Worm (Caenorhabditis elegans) whole organism, young adult: ENCODE data around the gene dyci-1.

Experiments
- B0035.1 ChIP-seq: sonication (generic microtip); optimal IDR thresholded peaks from 2 replicates; lab custom pipeline; 2016; ENCODE audit warnings: missing genetic modification characterization, mild to moderate bottlenecking, missing compliant biosample characterization, missing genotype, missing genetic modification reagents
- B0261.1 ChIP-seq: sonication (generic microtip); optimal IDR thresholded peaks from 2 replicates; lab custom pipeline; 2016; ENCODE audit warnings: mild to moderate bottlenecking, missing genetic modification characterization, moderate library complexity, missing compliant biosample characterization
- B0336.3 ChIP-seq: fragments of 200-800 bp; sonication (Bioruptor generic); IDR thresholded peaks from 2 replicates; pipeline ENCODE4 v1.3.6; 2022; ENCODE audit warnings: missing genetic modification characterization, missing compliant biosample characterization
- C06A6.2 ChIP-seq: fragments of 200-800 bp; sonication (Bioruptor generic); conservative IDR thresholded peaks from 2 replicates; pipeline ENCODE4 v1.3.6; 2022; ENCODE audit warnings: missing genetic modification characterization, missing compliant biosample characterization
- F22D6.2 ChIP-seq: sonication (generic microtip); optimal IDR thresholded peaks from 2 replicates; lab custom pipeline; 2016; ENCODE audit warnings: mild to moderate bottlenecking, missing genetic modification characterization, missing compliant biosample characterization
- F23B12.7 ChIP-seq: sonication (generic microtip); optimal IDR thresholded peaks from 2 replicates; lab custom pipeline; 2017; ENCODE audit warnings: missing genetic modification characterization, mild to moderate bottlenecking, missing compliant biosample characterization, antibody characterized with exemption, moderate library complexity; ENCODE audit not compliant: insufficient read depth
- F39B2.1 ChIP-seq: fragments of 200-800 bp; sonication (Bioruptor generic); IDR thresholded peaks from 2 replicates; pipeline ENCODE4 v1.3.6; 2022; ENCODE audit warnings: missing genetic modification reagents, missing genetic modification characterization, missing compliant biosample characterization
- F55B11.4 ChIP-seq: sonication (generic microtip); optimal IDR thresholded peaks from 2 replicates; lab custom pipeline; 2016; ENCODE audit warnings: missing compliant biosample characterization, missing genetic modification characterization, borderline replicate concordance; ENCODE audit not compliant: insufficient read depth
- F57A8.1 ChIP-seq: fragments of 200-800 bp; sonication (Bioruptor generic); optimal IDR thresholded peaks from 2 replicates; lab custom pipeline; 2018; ENCODE audit warnings: mild to moderate bottlenecking, missing genetic modification characterization, moderate library complexity, missing compliant biosample characterization
- F57C9.4 ChIP-seq: sonication (generic microtip); optimal IDR thresholded peaks from 2 replicates; lab custom pipeline; 2017; ENCODE audit warnings: mild to moderate bottlenecking, missing genetic modification characterization, missing compliant biosample characterization
- K11D2.4 ChIP-seq: fragments of 200-800 bp; sonication (Bioruptor generic); IDR thresholded peaks from 2 replicates; pipeline ENCODE4 v1.3.6; 2022; ENCODE audit warnings: missing genetic modification reagents, missing genetic modification characterization, missing compliant biosample characterization
- K12H6.12 ChIP-seq: fragments of 200-800 bp; sonication (Bioruptor generic); optimal IDR thresholded peaks from 2 replicates; lab custom pipeline; 2018; ENCODE audit warnings: mild to moderate bottlenecking, missing genetic modification characterization, missing compliant biosample characterization
- Y79H2A.3 ChIP-seq: fragments of 200-800 bp; sonication (Bioruptor generic); conservative IDR thresholded peaks from 2 replicates; pipeline ENCODE4 v1.3.6; 2022; ENCODE audit warnings: missing genetic modification reagents, missing genetic modification characterization, missing compliant biosample characterization
- ama-1 ChIP-seq, 3 experiments: fragments of 150-350 bp in 1 of 3; sonication (generic microtip) in 2 of 3; optimal IDR thresholded peaks; 2 replicates each; lab custom pipeline; 2014 to 2018; ENCODE audit warnings: missing biosample characterization in 2 of 3, missing genetic modification characterization in 2 of 3, missing genetic modification reagents in 2 of 3
- aptf-3 ChIP-seq: fragments of 200-800 bp; sonication (Bioruptor generic); IDR thresholded peaks from 2 replicates; pipeline ENCODE4 v1.3.6; 2022; ENCODE audit warnings: missing genetic modification characterization, missing compliant biosample characterization
- attf-5 ChIP-seq: fragments of 200-800 bp; sonication (Bioruptor generic); optimal IDR thresholded peaks from 2 replicates; lab custom pipeline; 2018; ENCODE audit warnings: mild to moderate bottlenecking, missing genetic modification characterization, missing compliant biosample characterization
- attf-6 ChIP-seq: fragments of 200-800 bp; sonication (Bioruptor generic); IDR thresholded peaks from 2 replicates; pipeline ENCODE4 v1.3.6; 2022; ENCODE audit warnings: missing genetic modification reagents, missing genetic modification characterization, missing compliant biosample characterization
- bed-2 ChIP-seq: fragments of 200-800 bp; sonication (Bioruptor generic); IDR thresholded peaks from 2 replicates; pipeline ENCODE4 v1.3.6; 2022; ENCODE audit warnings: missing genetic modification reagents, missing genetic modification characterization, missing compliant biosample characterization
- cebp-1 ChIP-seq, 2 experiments: fragments of 200-800 bp in 1 of 2; sonication (Bioruptor generic) in 1 of 2; sonication (generic microtip) in 1 of 2; IDR thresholded peaks in 1 of 2; optimal IDR thresholded peaks in 1 of 2; 2 replicates each; pipeline versions ENCODE4 v1.3.6 to Lab custom; 2017 to 2022; ENCODE audit warnings: missing compliant biosample characterization in 2 of 2, missing genetic modification characterization in 2 of 2, mild to moderate bottlenecking in 1 of 2, missing genetic modification reagents in 1 of 2, moderate library complexity in 1 of 2
- ceh-100 ChIP-seq: fragments of 200-800 bp; sonication (Bioruptor generic); IDR thresholded peaks from 2 replicates; pipeline ENCODE4 v1.3.6; 2022; ENCODE audit warnings: missing genetic modification reagents, missing genetic modification characterization, missing compliant biosample characterization
- ceh-40 ChIP-seq: fragments of 200-800 bp; sonication (Bioruptor generic); IDR thresholded peaks from 2 replicates; pipeline ENCODE4 v1.3.6; 2022; ENCODE audit warnings: missing genetic modification characterization, missing compliant biosample characterization
- ceh-79 ChIP-seq: sonication (generic microtip); optimal IDR thresholded peaks from 2 replicates; lab custom pipeline; 2017; ENCODE audit warnings: mild to moderate bottlenecking, missing genetic modification characterization, missing compliant biosample characterization
- dpff-1 ChIP-seq: sonication (generic microtip); optimal IDR thresholded peaks from 2 replicates; lab custom pipeline; 2017; ENCODE audit warnings: mild to moderate bottlenecking, missing genetic modification characterization, missing compliant biosample characterization
- fkh-3 ChIP-seq: sonication (generic microtip); optimal IDR thresholded peaks from 2 replicates; lab custom pipeline; 2016; ENCODE audit warnings: mild to moderate bottlenecking, missing genetic modification characterization, missing compliant biosample characterization
- gei-17 ChIP-seq: fragments of 200-800 bp; sonication (Bioruptor generic); optimal IDR thresholded peaks from 2 replicates; lab custom pipeline; 2018; ENCODE audit warnings: mild to moderate bottlenecking, missing genetic modification characterization, missing compliant biosample characterization
- hlh-12 ChIP-seq: sonication (generic microtip); optimal IDR thresholded peaks from 2 replicates; lab custom pipeline; 2016; ENCODE audit warnings: missing genetic modification characterization, missing compliant biosample characterization
- hmg-1.2 ChIP-seq: fragments of 200-800 bp; sonication (Bioruptor generic); IDR thresholded peaks from 2 replicates; pipeline ENCODE4 v1.3.6; 2022; ENCODE audit warnings: missing genetic modification reagents, missing genetic modification characterization, missing compliant biosample characterization
- hrde-1 ChIP-seq: sonication (generic microtip); optimal IDR thresholded peaks from 2 replicates; lab custom pipeline; 2016; ENCODE audit warnings: missing genetic modification characterization, mild to moderate bottlenecking, missing compliant biosample characterization, moderate library complexity, missing genotype, missing genetic modification reagents, borderline replicate concordance
- hsf-1 ChIP-seq: fragments of 200-800 bp; sonication (Bioruptor generic); IDR thresholded peaks from 2 replicates; pipeline ENCODE4 v1.3.6; 2022; ENCODE audit warnings: missing genetic modification reagents, missing genetic modification characterization, missing compliant biosample characterization
- lag-1 ChIP-seq: fragments of 200-800 bp; sonication (Bioruptor generic); IDR thresholded peaks from 2 replicates; pipeline ENCODE4 v1.3.6; 2022; ENCODE audit warnings: missing genetic modification reagents, missing genetic modification characterization, missing compliant biosample characterization
- let-526 ChIP-seq: fragments of 200-800 bp; sonication (Bioruptor generic); IDR thresholded peaks from 2 replicates; pipeline ENCODE4 v1.3.6; 2022; ENCODE audit warnings: missing genetic modification reagents, missing genetic modification characterization, missing compliant biosample characterization
- lin-26 ChIP-seq: fragments of 200-800 bp; sonication (Bioruptor generic); IDR thresholded peaks from 2 replicates; pipeline ENCODE4 v1.3.6; 2022; ENCODE audit warnings: missing genetic modification reagents, missing genetic modification characterization, missing compliant biosample characterization
- lin-35 ChIP-seq, 3 experiments: fragments of 150-350 bp in 2 of 3; sonication (generic microtip) in 1 of 3; optimal IDR thresholded peaks; 2 replicates each; lab custom pipeline; 2014 to 2018; ENCODE audit warnings: missing biosample characterization in 3 of 3, missing genetic modification characterization in 3 of 3, missing genetic modification reagents in 3 of 3
- lsl-1 ChIP-seq: fragments of 200-800 bp; sonication (Bioruptor generic); optimal IDR thresholded peaks from 2 replicates; lab custom pipeline; 2018; ENCODE audit warnings: mild to moderate bottlenecking, missing genetic modification characterization, moderate library complexity, missing compliant biosample characterization
- nhr-120 ChIP-seq: fragments of 200-800 bp; sonication (Bioruptor generic); IDR thresholded peaks from 2 replicates; pipeline ENCODE4 v1.3.6; 2022; ENCODE audit warnings: missing genetic modification characterization, missing compliant biosample characterization
- nhr-179 ChIP-seq: sonication (generic microtip); optimal IDR thresholded peaks from 2 replicates; lab custom pipeline; 2016; ENCODE audit warnings: mild to moderate bottlenecking, missing genetic modification characterization, missing compliant biosample characterization
- nhr-90 ChIP-seq: sonication (generic microtip); optimal IDR thresholded peaks from 2 replicates; lab custom pipeline; 2016; ENCODE audit warnings: missing genotype, mild to moderate bottlenecking, missing genetic modification characterization, missing compliant biosample characterization
- snpc-1.1 ChIP-seq: sonication (generic microtip); optimal IDR thresholded peaks from 2 replicates; lab custom pipeline; 2017; ENCODE audit warnings: missing genetic modification characterization, mild to moderate bottlenecking, missing compliant biosample characterization, antibody characterized with exemption, moderate library complexity, missing genotype, missing genetic modification reagents; ENCODE audit not compliant: insufficient read depth
- snpc-3.4 ChIP-seq: sonication (generic microtip); optimal IDR thresholded peaks from 2 replicates; lab custom pipeline; 2017; ENCODE audit warnings: missing genetic modification characterization, mild to moderate bottlenecking, missing compliant biosample characterization, antibody characterized with exemption, moderate library complexity, missing genotype, missing genetic modification reagents
- sptf-2 ChIP-seq: fragments of 200-800 bp; sonication (Bioruptor generic); optimal IDR thresholded peaks from 2 replicates; lab custom pipeline; 2018; ENCODE audit warnings: mild to moderate bottlenecking, missing genetic modification characterization, missing compliant biosample characterization
- unc-62 ChIP-seq: fragments of 150-350 bp; optimal IDR thresholded peaks from 2 replicates; lab custom pipeline; 2014; ENCODE audit warnings: missing biosample characterization, missing genetic modification reagents, missing genetic modification characterization
- xnd-1 ChIP-seq: sonication (generic microtip); optimal IDR thresholded peaks from 2 replicates; lab custom pipeline; 2016; ENCODE audit warnings: missing genotype, missing genetic modification reagents, missing genetic modification characterization, missing compliant biosample characterization
- zfh-2 ChIP-seq: fragments of 200-800 bp; sonication (Bioruptor generic); conservative IDR thresholded peaks from 2 replicates; pipeline ENCODE4 v1.3.6; 2022; ENCODE audit warnings: missing genetic modification reagents, missing genetic modification characterization, missing compliant biosample characterization
- ztf-26 ChIP-seq: sonication (generic microtip); optimal IDR thresholded peaks from 2 replicates; lab custom pipeline; 2017; ENCODE audit warnings: missing genetic modification characterization, missing compliant biosample characterization
- ztf-3 ChIP-seq: fragments of 200-800 bp; sonication (Bioruptor generic); optimal IDR thresholded peaks from 2 replicates; lab custom pipeline; 2018; ENCODE audit warnings: mild to moderate bottlenecking, missing genetic modification characterization, missing compliant biosample characterization
- ztf-6 ChIP-seq: fragments of 200-800 bp; sonication (Bioruptor generic); IDR thresholded peaks from 2 replicates; pipeline ENCODE4 v1.3.6; 2022; ENCODE audit warnings: missing genetic modification reagents, missing genetic modification characterization, missing compliant biosample characterization

The dyci-1 gene

ce11 chrIV:6790438-6791124, 5.5 kb upstream of the dyci-1 start, which contains the start of the genes C17H12.2 and vha-8 (continued):
- 0 out of 2 replicates have a peak, but pooled peaks have one; percentile 21 for TF ChIP-seq ceh-100 (GFP tag; lab: Robert Waterston, UW)
- no peak for TF ChIP-seq ceh-79
- TF ChIP-seq attf-5 (GFP tag; lab: Kevin White, UChicago), result peak; percentile 96
- no peak for TF ChIP-seq bed-2 (GFP tag; lab: Robert Waterston, UW)
- TF ChIP-seq K12H6.12 (tag; lab: Kevin White, UChicago), result peak; percentile 83
- TF ChIP-seq B0261.1 (tag; lab: Kevin White, UChicago), result no peak
- peak; percentile 76; the same call in 1 of the 2 replicates for TF ChIP-seq K11D2.4 (GFP tag; lab: Robert Waterston, UW)
- no peak for TF ChIP-seq ama-1 (optimal IDR thresholded peaks at IDR 0.05; lab: Kevin White, UChicago)
- no peak for TF ChIP-seq ama-1 (GFP tag; optimal IDR thresholded peaks at IDR 0.05; lab: Kevin White, UChicago)
- peak; percentile 28; the same call in 1 of the 2 replicates for TF ChIP-seq hmg-1.2 (GFP tag; lab: Robert Waterston, UW)
- TF ChIP-seq F22D6.2, result no peak
- TF ChIP-seq ztf-26 (tag; lab: Kevin White, UChicago), result peak; percentile 59
- no peak for TF ChIP-seq F57C9.4 (tag; lab: Kevin White, UChicago)
- TF ChIP-seq F39B2.1, result no peak
- no peak for TF ChIP-seq lsl-1 (GFP tag; lab: Kevin White, UChicago)
- peak; percentile 34 for TF ChIP-seq unc-62 (GFP tag; lab: Kevin White, UChicago)
- TF ChIP-seq ceh-40 (GFP tag; lab: Robert Waterston, UW), result no peak
- no peak for TF ChIP-seq hlh-12 (tag; lab: Kevin White, UChicago)
- TF ChIP-seq ztf-6, result peak; percentile 66; the same call in 1 of the 2 replicates
- no peak for TF ChIP-seq sptf-2 (GFP tag; lab: Kevin White, UChicago)
- peak; percentile 85 for TF ChIP-seq F23B12.7 (tag; lab: Kevin White, UChicago)
- TF ChIP-seq hsf-1, result no peak
- peak; percentile 40 for TF ChIP-seq nhr-90 (tag; lab: Kevin White, UChicago)
- TF ChIP-seq lin-35 (GFP tag; optimal IDR thresholded peaks at IDR 0.05; lab: Kevin White, UChicago), result peak in 1 of 3 experiments; percentile 84
- TF ChIP-seq gei-17 (GFP tag; lab: Kevin White, UChicago), result peak; percentile 9
- TF ChIP-seq F55B11.4 (tag; lab: Kevin White, UChicago), result no peak
- 0 out of 2 replicates have a peak, but pooled peaks have one; percentile 46 for TF ChIP-seq let-526
- TF ChIP-seq xnd-1, result no peak
- TF ChIP-seq B0035.1 (tag; lab: Kevin White, UChicago), result no peak
- TF ChIP-seq B0336.3 (GFP tag; lab: Robert Waterston, UW), result peak; percentile 67
- TF ChIP-seq Y79H2A.3 (GFP tag; lab: Robert Waterston, UW), result no peak
- no peak for TF ChIP-seq snpc-1.1 (tag; lab: Kevin White, UChicago)
- no peak for TF ChIP-seq nhr-120 (GFP tag; lab: Robert Waterston, UW)
- TF ChIP-seq nhr-179, result no peak
- TF ChIP-seq snpc-3.4 (tag; lab: Kevin White, UChicago), result no peak
- no peak for TF ChIP-seq lag-1 (GFP tag; lab: Robert Waterston, UW)
- TF ChIP-seq lin-26 (GFP tag; lab: Robert Waterston, UW), result peak; percentile 75; the same call in 1 of the 2 replicates
- 0 out of 2 replicates have a peak, but pooled peaks have one; percentile 28 for TF ChIP-seq C06A6.2 (GFP tag; lab: Robert Waterston, UW)
- TF ChIP-seq ztf-3, result no peak
- TF ChIP-seq fkh-3, result no peak
- 0 out of 2 replicates have a peak, but pooled peaks have one; percentile 19 for TF ChIP-seq cebp-1 (GFP tag; IDR thresholded peaks at IDR 0.05; lab: Robert Waterston, UW)
- peak; percentile 83 for TF ChIP-seq cebp-1 (tag; optimal IDR thresholded peaks at IDR 0.05; lab: Kevin White, UChicago)
- no peak for TF ChIP-seq attf-6 (GFP tag; lab: Robert Waterston, UW)
- no peak for TF ChIP-seq dpff-1
- no peak for TF ChIP-seq F57A8.1 (GFP tag; lab: Kevin White, UChicago)
- TF ChIP-seq aptf-3 (GFP tag; lab: Robert Waterston, UW), result no peak
- TF ChIP-seq hrde-1 (tag; lab: Kevin White, UChicago), result no peak
- peak; percentile 55; the same call in 1 of the 2 replicates for TF ChIP-seq zfh-2 (GFP tag; lab: Robert Waterston, UW)
